Worm (Caenorhabditis elegans) whole organism, L3 larva: ENCODE results near the gene F07G6.2.
"Not testable (repeated sequence)": the region's sequence is repeated elsewhere in the genome, so short reads cannot be mapped to it uniquely, and the experiment has no call there.

Experiments used
- R02D3.7 ChIP-seq: fragments of 150-350 bp; optimal IDR thresholded peaks from 2 replicates; lab custom pipeline; 2014; ENCODE audit warnings: missing biosample characterization, missing genetic modification characterization
- aly-2 ChIP-seq: fragments of 150-350 bp; optimal IDR thresholded peaks from 2 replicates; lab custom pipeline; 2014; ENCODE audit warnings: missing biosample characterization, missing genetic modification characterization
- ceh-16 ChIP-seq: sonication (generic microtip); optimal IDR thresholded peaks from 2 replicates; lab custom pipeline; 2017; ENCODE audit warnings: missing biosample characterization, missing genetic modification characterization
- ceh-28 ChIP-seq: fragments of 150-350 bp; optimal IDR thresholded peaks from 2 replicates; lab custom pipeline; 2014; ENCODE audit warnings: missing biosample characterization, missing genetic modification reagents, missing genetic modification characterization
- ceh-82 ChIP-seq: fragments of 150-350 bp; optimal IDR thresholded peaks from 2 replicates; lab custom pipeline; 2014; ENCODE audit warnings: missing biosample characterization, missing genetic modification characterization
- ceh-9 ChIP-seq: sonication (generic microtip); optimal IDR thresholded peaks from 2 replicates; lab custom pipeline; 2018; ENCODE audit warnings: missing biosample characterization, missing genetic modification characterization
- daf-12 ChIP-seq: fragments of 150-350 bp; optimal IDR thresholded peaks from 2 replicates; lab custom pipeline; 2014; ENCODE audit warnings: missing biosample characterization, missing genetic modification reagents, missing genetic modification characterization
- elt-2 ChIP-seq: sonication (generic microtip); optimal IDR thresholded peaks from 2 replicates; lab custom pipeline; 2016; ENCODE audit warnings: missing genetic modification reagents, mild to moderate bottlenecking, missing genetic modification characterization, missing compliant biosample characterization
- eor-1 ChIP-seq, 2 experiments: fragments of 150-350 bp; optimal IDR thresholded peaks; 2 replicates each; lab custom pipeline; 2014 to 2018; ENCODE audit warnings: missing biosample characterization in 2 of 2, missing genetic modification characterization in 2 of 2
- fkh-10 ChIP-seq: sonication (generic microtip); optimal IDR thresholded peaks from 2 replicates; lab custom pipeline; 2017; ENCODE audit warnings: missing biosample characterization, missing genetic modification reagents, missing genetic modification characterization
- fos-1 ChIP-seq: fragments of 150-350 bp; optimal IDR thresholded peaks from 2 replicates; lab custom pipeline; 2014; ENCODE audit warnings: missing biosample characterization, missing genetic modification characterization
- jun-1 ChIP-seq: fragments of 150-350 bp; optimal IDR thresholded peaks from 2 replicates; lab custom pipeline; 2014; ENCODE audit warnings: missing biosample characterization, missing genetic modification reagents, missing genetic modification characterization
- lin-15B ChIP-seq: fragments of 150-350 bp; optimal IDR thresholded peaks from 2 replicates; lab custom pipeline; 2014; ENCODE audit warnings: missing biosample characterization, missing genetic modification characterization
- nfya-1 ChIP-seq: sonication (generic microtip); optimal IDR thresholded peaks from 2 replicates; lab custom pipeline; 2017; ENCODE audit warnings: missing genetic modification characterization, mild to moderate bottlenecking, missing compliant biosample characterization, antibody characterized with exemption, moderate library complexity; ENCODE audit not compliant: insufficient read depth
- nhr-237 ChIP-seq: fragments of 150-350 bp; optimal IDR thresholded peaks from 2 replicates; lab custom pipeline; 2014; ENCODE audit warnings: missing biosample characterization, missing genetic modification characterization
- nhr-25 ChIP-seq: sonication (generic microtip); optimal IDR thresholded peaks from 2 replicates; lab custom pipeline; 2017; ENCODE audit warnings: missing biosample characterization, missing genetic modification characterization
- nhr-28 ChIP-seq: fragments of 150-350 bp; optimal IDR thresholded peaks from 2 replicates; lab custom pipeline; 2014; ENCODE audit warnings: missing biosample characterization, missing genetic modification characterization
- nhr-43 ChIP-seq: sonication (generic microtip); optimal IDR thresholded peaks from 2 replicates; lab custom pipeline; 2016; ENCODE audit warnings: mild to moderate bottlenecking, missing genetic modification characterization, missing compliant biosample characterization; ENCODE audit not compliant: poor library complexity, severe bottlenecking
- pha-4 ChIP-seq: fragments of 150-350 bp; optimal IDR thresholded peaks from 2 replicates; lab custom pipeline; 2014; ENCODE audit warnings: missing biosample characterization, missing genetic modification reagents, missing genetic modification characterization
- sea-2 ChIP-seq: fragments of 150-350 bp; sonication (generic microtip); optimal IDR thresholded peaks from 4 replicates; lab custom pipeline; 2014; ENCODE audit warnings: missing biosample characterization, missing genetic modification reagents, missing genetic modification characterization
- zag-1 ChIP-seq: fragments of 150-350 bp; optimal IDR thresholded peaks from 2 replicates; lab custom pipeline; 2014; ENCODE audit warnings: missing biosample characterization, missing genetic modification characterization
- ztf-11 ChIP-seq: fragments of 150-350 bp; optimal IDR thresholded peaks from 2 replicates; lab custom pipeline; 2014; ENCODE audit warnings: missing biosample characterization, missing genetic modification characterization
- ztf-4 ChIP-seq: fragments of 150-350 bp; optimal IDR thresholded peaks from 2 replicates; lab custom pipeline; 2014; ENCODE audit warnings: missing biosample characterization, missing genetic modification characterization

F07G6.2 gene

ce11 chrX:1735941-1736340 lies 8.8 kb downstream of the F07G6.2 start, which contains the start of gene F07G6.12:
F07G6.12 (plus strand) TSS chrX:1736241.
- TF ChIP-seq daf-12 (no peak), ztf-11 (tag; lab: Kevin White, UChicago) (no peak), aly-2 (tag; lab: Kevin White, UChicago) (no peak), nfya-1 (no peak)

- TF ChIP-seq sea-2: no peak
- no peak for TF ChIP-seq ztf-4 (tag; lab: Kevin White, UChicago)
- no peak for TF ChIP-seq fos-1
Observed at ce11 chrX:1737606-1738005, 10.4 kb downstream of the F07G6.2 start, which contains the start of gene F07G6.10. F07G6.10 (plus strand) TSS chrX:1737906.

ce11 chrX:1742530-1742929 lies 15.4 kb downstream of the F07G6.2 start, which contains the start of gene Y75D11A.2:
Y75D11A.2 (plus strand) TSS chrX:1742830.
- TF ChIP-seq nhr-43; lin-15B; R02D3.7 (tag; lab: Kevin White, UChicago): not testable (repeated sequence)

ce11 chrX:1746117-1746516 lies 19.0 kb downstream of the F07G6.2 start, which contains the start of gene Y75D11A.3:
Y75D11A.3 (minus strand) TSS chrX:1746217.
- not testable (repeated sequence) for TF ChIP-seq fos-1; ceh-9 (tag; lab: Kevin White, UChicago); fkh-10

ce11 chrX:1748476-1748875 lies 21.3 kb downstream of the F07G6.2 start, which contains the start of gene Y75D11A.6:
Y75D11A.6 (minus strand) TSS chrX:1748576.
- TF ChIP-seq nhr-28, ceh-82, nhr-237 (tag; lab: Kevin White, UChicago): not testable (repeated sequence)

ce11 chrX:1769636-1770035 lies 42.5 kb downstream of the F07G6.2 start:
- TF ChIP-seq ztf-11 (tag; lab: Kevin White, UChicago): no peak
- no peak for TF ChIP-seq eor-1 (tag; optimal IDR thresholded peaks at IDR 0.05; lab: Kevin White, UChicago)
- TF ChIP-seq fos-1: no peak
- no peak for TF ChIP-seq ztf-4 (tag; lab: Kevin White, UChicago)
- TF ChIP-seq zag-1 (tag; lab: Kevin White, UChicago): no peak
- no peak for TF ChIP-seq ceh-16 (tag; lab: Kevin White, UChicago)
- TF ChIP-seq R02D3.7 (tag; lab: Kevin White, UChicago): no peak

ce11 chrX:1777988-1778387 lies 50.8 kb downstream of the F07G6.2 start, which contains the start of gene elc-2:
elc-2 (minus strand) TSS chrX:1778088.
- no peak for TF ChIP-seq pha-4 (tag; lab: Kevin White, UChicago)
- TF ChIP-seq elt-2 (tag; lab: Kevin White, UChicago): no peak
- no peak for TF ChIP-seq jun-1 (tag; lab: Kevin White, UChicago)
- TF ChIP-seq ceh-28 (tag; lab: Kevin White, UChicago): no peak
- no peak for TF ChIP-seq nhr-25 (tag; lab: Kevin White, UChicago)
- TF ChIP-seq daf-12: no peak
- TF ChIP-seq aly-2 (tag; lab: Kevin White, UChicago): no peak
- no peak for TF ChIP-seq ztf-11 (tag; lab: Kevin White, UChicago)
- TF ChIP-seq nfya-1: no peak
